Worm (Caenorhabditis elegans) whole organism, L1 larva: ENCODE measurements around the gene C56G2.4.

ENCODE experiments used
- C16A3.4 ChIP-seq: fragments of 150-350 bp; optimal IDR thresholded peaks from 2 replicates; lab custom pipeline; 2014; ENCODE audit warnings: missing biosample characterization, missing genetic modification characterization
- C34B4.2 ChIP-seq: sonication (generic microtip); optimal IDR thresholded peaks from 2 replicates; lab custom pipeline; 2017; ENCODE audit warnings: mild to moderate bottlenecking, missing genetic modification characterization, missing compliant biosample characterization
- Y116A8C.19 ChIP-seq: sonication (generic microtip); optimal IDR thresholded peaks from 2 replicates; lab custom pipeline; 2016; ENCODE audit warnings: missing compliant biosample characterization, missing genetic modification characterization, borderline replicate concordance
- alr-1 ChIP-seq: fragments of 200-800 bp; sonication (Bioruptor generic); optimal IDR thresholded peaks from 2 replicates; lab custom pipeline; 2018; ENCODE audit warnings: borderline replicate concordance, mild to moderate bottlenecking, missing genetic modification characterization, missing compliant biosample characterization
- aly-2 ChIP-seq: fragments of 150-350 bp; optimal IDR thresholded peaks from 2 replicates; lab custom pipeline; 2014; ENCODE audit warnings: missing biosample characterization, missing genetic modification characterization
- blmp-1 ChIP-seq: fragments of 150-350 bp; optimal IDR thresholded peaks from 2 replicates; lab custom pipeline; 2014; ENCODE audit warnings: missing biosample characterization, missing genetic modification characterization
- ceh-63 ChIP-seq: fragments of 200-800 bp; sonication (Bioruptor generic); optimal IDR thresholded peaks from 2 replicates; lab custom pipeline; 2018; ENCODE audit warnings: mild to moderate bottlenecking, missing genetic modification characterization, missing compliant biosample characterization
- ceh-8 ChIP-seq: fragments of 200-800 bp; sonication (Bioruptor generic); optimal IDR thresholded peaks from 2 replicates; lab custom pipeline; 2018; ENCODE audit warnings: mild to moderate bottlenecking, missing genetic modification characterization, moderate library complexity, missing compliant biosample characterization
- ceh-82 ChIP-seq, 3 experiments: fragments of 150-350 bp in 1 of 3; sonication (generic microtip) in 2 of 3; optimal IDR thresholded peaks; 2 replicates each; lab custom pipeline; 2014 to 2017; ENCODE audit warnings: missing biosample characterization in 3 of 3, missing genetic modification characterization in 3 of 3
- ceh-88 ChIP-seq: fragments of 200-800 bp; sonication (Bioruptor generic); IDR thresholded peaks from 2 replicates; pipeline ENCODE4 v1.3.6; 2022; ENCODE audit warnings: missing genetic modification characterization, missing compliant biosample characterization
- ceh-90 ChIP-seq: sonication (generic microtip); optimal IDR thresholded peaks from 2 replicates; lab custom pipeline; 2016; ENCODE audit warnings: missing genetic modification characterization, missing compliant biosample characterization
- ces-1 ChIP-seq: fragments of 150-350 bp; optimal IDR thresholded peaks from 2 replicates; lab custom pipeline; 2014; ENCODE audit warnings: missing biosample characterization, missing genetic modification reagents, missing genetic modification characterization
- dsc-1 ChIP-seq: sonication (generic microtip); optimal IDR thresholded peaks from 2 replicates; lab custom pipeline; 2016; ENCODE audit warnings: mild to moderate bottlenecking, missing genetic modification characterization, missing compliant biosample characterization
- egl-13 ChIP-seq: sonication (generic microtip); optimal IDR thresholded peaks from 2 replicates; lab custom pipeline; 2016; ENCODE audit warnings: missing genotype, missing genetic modification reagents, missing genetic modification characterization, missing compliant biosample characterization
- egl-27 ChIP-seq, 2 experiments: fragments of 150-350 bp in 1 of 2; sonication (generic microtip); optimal IDR thresholded peaks; 3 replicates each; lab custom pipeline; 2017 to 2018; ENCODE audit warnings: missing biosample characterization in 2 of 2, missing genetic modification characterization in 2 of 2, missing genetic modification reagents in 2 of 2
- ets-5 ChIP-seq: fragments of 200-800 bp; sonication (Bioruptor generic); IDR thresholded peaks from 2 replicates; pipeline ENCODE4 v1.3.6; 2022; ENCODE audit warnings: missing genetic modification characterization, missing compliant biosample characterization
- fkh-4 ChIP-seq: sonication (generic microtip); optimal IDR thresholded peaks from 2 replicates; lab custom pipeline; 2016; ENCODE audit warnings: missing compliant biosample characterization, missing genetic modification characterization, borderline replicate concordance
- fkh-8 ChIP-seq: sonication (generic microtip); optimal IDR thresholded peaks from 2 replicates; lab custom pipeline; 2016; ENCODE audit warnings: mild to moderate bottlenecking, missing genetic modification characterization, missing compliant biosample characterization
- fos-1 ChIP-seq: fragments of 150-350 bp; optimal IDR thresholded peaks from 2 replicates; lab custom pipeline; 2014; ENCODE audit warnings: missing biosample characterization, missing genetic modification characterization
- grh-1 ChIP-seq: fragments of 200-800 bp; sonication (Bioruptor generic); IDR thresholded peaks from 2 replicates; pipeline ENCODE4 v1.3.6; 2022; ENCODE audit warnings: missing genetic modification reagents, missing genetic modification characterization, missing compliant biosample characterization
- hlh-17 ChIP-seq: fragments of 200-800 bp; sonication (Bioruptor generic); optimal IDR thresholded peaks from 2 replicates; lab custom pipeline; 2018; ENCODE audit warnings: missing genetic modification characterization, mild to moderate bottlenecking, missing compliant biosample characterization, moderate library complexity, borderline replicate concordance
- hlh-4 ChIP-seq: sonication (generic microtip); optimal IDR thresholded peaks from 2 replicates; lab custom pipeline; 2016; ENCODE audit warnings: mild to moderate bottlenecking, missing genetic modification characterization, missing compliant biosample characterization
- irx-1 ChIP-seq: sonication (generic microtip); optimal IDR thresholded peaks from 2 replicates; lab custom pipeline; 2016; ENCODE audit warnings: missing genetic modification characterization, missing compliant biosample characterization
- isw-1 ChIP-seq: fragments of 200-800 bp; sonication (Bioruptor generic); IDR thresholded peaks from 2 replicates; pipeline ENCODE4 v1.3.6; 2022; ENCODE audit warnings: missing genetic modification characterization, missing compliant biosample characterization
- jun-1 ChIP-seq: fragments of 150-350 bp; optimal IDR thresholded peaks from 2 replicates; lab custom pipeline; 2014; ENCODE audit warnings: missing biosample characterization, missing genetic modification reagents, missing genetic modification characterization
- lin-13 ChIP-seq: fragments of 150-350 bp; optimal IDR thresholded peaks from 2 replicates; lab custom pipeline; 2014; ENCODE audit warnings: missing biosample characterization, missing genetic modification reagents, missing genetic modification characterization
- lin-14 ChIP-seq: fragments of 200-800 bp; sonication (Bioruptor generic); optimal IDR thresholded peaks from 2 replicates; lab custom pipeline; 2018; ENCODE audit warnings: mild to moderate bottlenecking, missing genetic modification characterization, moderate library complexity, missing compliant biosample characterization
- lin-15B ChIP-seq: fragments of 150-350 bp; sonication (generic microtip); optimal IDR thresholded peaks from 3 replicates; lab custom pipeline; 2014; ENCODE audit warnings: missing biosample characterization, missing genetic modification characterization
- lir-3 ChIP-seq: sonication (generic microtip); optimal IDR thresholded peaks from 2 replicates; lab custom pipeline; 2016; ENCODE audit warnings: mild to moderate bottlenecking, missing genetic modification characterization, moderate library complexity, missing compliant biosample characterization; ENCODE audit not compliant: poor library complexity
- mab-9 ChIP-seq: fragments of 200-800 bp; sonication (Bioruptor generic); IDR thresholded peaks from 2 replicates; pipeline ENCODE4 v1.3.6; 2022; ENCODE audit warnings: missing genetic modification reagents, missing genetic modification characterization, missing compliant biosample characterization
- mdl-1 ChIP-seq, 2 experiments: fragments of 150-350 bp; optimal IDR thresholded peaks; 2 replicates each; lab custom pipeline; 2014 to 2017; ENCODE audit warnings: missing biosample characterization in 2 of 2, missing genetic modification characterization in 2 of 2, inconsistent platforms in 1 of 2
- mef-2 ChIP-seq: fragments of 150-350 bp; optimal IDR thresholded peaks from 2 replicates; lab custom pipeline; 2014; ENCODE audit warnings: missing biosample characterization, missing genetic modification characterization
- nhr-11 ChIP-seq: fragments of 150-350 bp; optimal IDR thresholded peaks from 2 replicates; lab custom pipeline; 2014; ENCODE audit warnings: missing biosample characterization, missing genetic modification characterization
- nhr-12 ChIP-seq: sonication (generic microtip); optimal IDR thresholded peaks from 2 replicates; lab custom pipeline; 2017; ENCODE audit warnings: missing biosample characterization, missing genetic modification characterization
- nhr-19 ChIP-seq: fragments of 200-800 bp; sonication (Bioruptor generic); conservative IDR thresholded peaks from 2 replicates; pipeline ENCODE4 v1.3.6; 2022; ENCODE audit warnings: missing genetic modification characterization, missing compliant biosample characterization
- nhr-20 ChIP-seq: sonication (generic microtip); optimal IDR thresholded peaks from 2 replicates; lab custom pipeline; 2016; ENCODE audit warnings: mild to moderate bottlenecking, missing genetic modification characterization, missing compliant biosample characterization
- nhr-237 ChIP-seq: fragments of 150-350 bp; optimal IDR thresholded peaks from 2 replicates; lab custom pipeline; 2014; ENCODE audit warnings: missing biosample characterization, missing genetic modification characterization
- nhr-28 ChIP-seq: fragments of 150-350 bp; optimal IDR thresholded peaks from 2 replicates; lab custom pipeline; 2014; ENCODE audit warnings: missing biosample characterization, missing genetic modification characterization
- nhr-47 ChIP-seq: sonication (generic microtip); optimal IDR thresholded peaks from 2 replicates; lab custom pipeline; 2016; ENCODE audit warnings: mild to moderate bottlenecking, missing genetic modification characterization, moderate library complexity, missing compliant biosample characterization
- nhr-76 ChIP-seq: sonication (generic microtip); optimal IDR thresholded peaks from 2 replicates; lab custom pipeline; 2017; ENCODE audit warnings: missing biosample characterization, missing genetic modification characterization
- nhr-77 ChIP-seq: fragments of 150-350 bp; optimal IDR thresholded peaks from 2 replicates; lab custom pipeline; 2014; ENCODE audit warnings: missing biosample characterization, missing genetic modification characterization
- nhr-84 ChIP-seq: sonication (generic microtip); optimal IDR thresholded peaks from 2 replicates; lab custom pipeline; 2017; ENCODE audit warnings: missing biosample characterization, missing genetic modification characterization
- nhr-85 ChIP-seq: sonication (generic microtip); peaks from one replicate; lab custom pipeline; 2016; ENCODE audit warnings: missing genetic modification characterization, inconsistent platforms, missing compliant biosample characterization
- nhr-90 ChIP-seq: sonication (generic microtip); optimal IDR thresholded peaks from 2 replicates; lab custom pipeline; 2016; ENCODE audit warnings: mild to moderate bottlenecking, missing genetic modification characterization, missing compliant biosample characterization; ENCODE audit not compliant: poor library complexity
- pag-3 ChIP-seq: sonication (generic microtip); optimal IDR thresholded peaks from 2 replicates; lab custom pipeline; 2017; ENCODE audit warnings: missing genetic modification characterization, mild to moderate bottlenecking, missing compliant biosample characterization, antibody characterized with exemption, borderline replicate concordance; ENCODE audit not compliant: insufficient read depth
- pax-3 ChIP-seq: fragments of 200-800 bp; sonication (Bioruptor generic); optimal IDR thresholded peaks from 2 replicates; lab custom pipeline; 2018; ENCODE audit warnings: mild to moderate bottlenecking, missing genetic modification characterization, moderate library complexity, missing compliant biosample characterization
- pqm-1 ChIP-seq: sonication (generic microtip); optimal IDR thresholded peaks from 3 replicates; lab custom pipeline; 2017; ENCODE audit warnings: missing biosample characterization, missing genetic modification characterization
- sptf-1 ChIP-seq: fragments of 150-350 bp; optimal IDR thresholded peaks from 2 replicates; lab custom pipeline; 2014; ENCODE audit warnings: missing biosample characterization, missing genetic modification characterization
- swsn-7 ChIP-seq: sonication (generic microtip); optimal IDR thresholded peaks from 2 replicates; lab custom pipeline; 2016; ENCODE audit warnings: missing genetic modification characterization, missing compliant biosample characterization
- tlp-1 ChIP-seq: fragments of 150-350 bp; optimal IDR thresholded peaks from 2 replicates; lab custom pipeline; 2014; ENCODE audit warnings: missing biosample characterization, missing genetic modification characterization
- unc-86 ChIP-seq: sonication (generic microtip); optimal IDR thresholded peaks from 2 replicates; lab custom pipeline; 2016; ENCODE audit warnings: missing genetic modification characterization, missing compliant biosample characterization
- unc-98 ChIP-seq: fragments of 200-800 bp; sonication (Bioruptor generic); IDR thresholded peaks from 2 replicates; pipeline ENCODE4 v1.3.6; 2022; ENCODE audit warnings: missing genetic modification characterization, missing compliant biosample characterization
- vab-15 ChIP-seq: sonication (generic microtip); optimal IDR thresholded peaks from 2 replicates; lab custom pipeline; 2017; ENCODE audit warnings: missing genotype, mild to moderate bottlenecking, missing genetic modification characterization, missing compliant biosample characterization
- zag-1 ChIP-seq: fragments of 150-350 bp; optimal IDR thresholded peaks from 2 replicates; lab custom pipeline; 2014; ENCODE audit warnings: missing biosample characterization, missing genetic modification characterization

The C56G2.4 gene

ce11 chrIII:6352459-6352858 lies 20.9 kb downstream of the C56G2.4 start (continued):
- TF ChIP-seq pqm-1 (no peak), egl-13 (peak; percentile 83), alr-1 (no peak), sptf-1 (tag; lab: Kevin White, UChicago) (no peak), lin-14 (GFP tag; lab: Kevin White, UChicago) (peak; percentile 85), egl-27 (tag; optimal IDR thresholded peaks at IDR 0.05; lab: Kevin White, UChicago) (no peak), ceh-88 (no peak), aly-2 (tag; lab: Kevin White, UChicago) (no peak), nhr-237 (tag; lab: Kevin White, UChicago) (no peak), mab-9 (GFP tag; lab: Robert Waterston, UW) (no peak), pag-3 (no peak), hlh-4 (no peak), grh-1 (GFP tag; lab: Robert Waterston, UW) (no peak), lin-13 (GFP tag; lab: Kevin White, UChicago) (no peak), unc-98 (no peak), irx-1 (no peak), swsn-7 (tag; lab: Kevin White, UChicago) (peak; percentile 54), fkh-4 (tag; lab: Kevin White, UChicago) (no peak), ceh-63 (GFP tag; lab: Kevin White, UChicago) (no peak), C16A3.4 (tag; lab: Kevin White, UChicago) (no peak), fkh-8 (tag; lab: Kevin White, UChicago) (peak; percentile 64), jun-1 (no peak), nhr-84 (tag; lab: Kevin White, UChicago) (no peak), nhr-28 (tag; lab: Kevin White, UChicago) (no peak), lin-15B (tag; lab: Kevin White, UChicago) (no peak), ceh-8 (GFP tag; lab: Kevin White, UChicago) (no peak), vab-15 (no peak), ces-1 (GFP tag; lab: Kevin White, UChicago) (peak; percentile 21), mef-2 (tag; lab: Kevin White, UChicago) (no peak), fos-1 (no peak), lir-3 (tag; lab: Kevin White, UChicago) (peak; percentile 15), nhr-77 (tag; lab: Kevin White, UChicago) (no peak), ceh-82 (tag; optimal IDR thresholded peaks at IDR 0.05; lab: Kevin White, UChicago) (no peak), blmp-1 (no peak), nhr-85 (no peak), nhr-76 (tag; lab: Kevin White, UChicago) (no peak), nhr-90 (tag; lab: Kevin White, UChicago) (no peak), mdl-1 (tag; optimal IDR thresholded peaks at IDR 0.05; lab: Kevin White, UChicago) (no peak), hlh-17 (GFP tag; lab: Kevin White, UChicago) (no peak), tlp-1 (tag; lab: Kevin White, UChicago) (no peak), dsc-1 (peak; percentile 5), C34B4.2 (tag; lab: Kevin White, UChicago) (no peak), nhr-12 (tag; lab: Kevin White, UChicago) (no peak), nhr-11 (tag; lab: Kevin White, UChicago) (no peak), ets-5 (GFP tag; lab: Robert Waterston, UW) (no peak), zag-1 (tag; lab: Kevin White, UChicago) (no peak), nhr-47 (peak; percentile 71), Y116A8C.19 (tag; lab: Kevin White, UChicago) (no peak), unc-86 (tag; lab: Kevin White, UChicago) (peak; percentile 97), pax-3 (tag; lab: Kevin White, UChicago) (no peak), isw-1 (GFP tag; lab: Robert Waterston, UW) (no peak), nhr-20 (no peak), nhr-19 (peak; percentile 18; the same call in 1 of the 2 replicates), ceh-90 (no peak)
